Fruit fly (Drosophila melanogaster) Kc167 (cell line): ENCODE data around the gene CG2641.

Experiments used
- Sin3A ChIP-seq: fragments of >200 bp; optimal IDR thresholded peaks from 2 replicates; lab custom pipeline; 2018; ENCODE audit warnings: missing external identifiers
- insv ChIP-seq: fragments of >200 bp; optimal IDR thresholded peaks from 3 replicates; lab custom pipeline; 2018; ENCODE audit warnings: missing external identifiers
- psq ChIP-seq: fragments of >200 bp; optimal IDR thresholded peaks from 2 replicates; lab custom pipeline; 2017; ENCODE audit warnings: missing external identifiers

- TF ChIP-seq insv (lab: Kevin White, UChicago), result no peak
- no peak for TF ChIP-seq psq (lab: Kevin White, UChicago)
- TF ChIP-seq Sin3A (lab: Kevin White, UChicago), result no peak
These were observed 14.2 kb upstream of the CG2641 start for dm6 chr3R:7779620-7780019.
